Worm (Caenorhabditis elegans): ENCODE data around the gene famp-1.

The famp-1 gene

ce11 chrIV:2235983-2236382 is 27.5 kb downstream of the famp-1 start:
- no peak for TF ChIP-seq F10E7.11 (tag; optimal IDR thresholded peaks at IDR 0.05)
- no peak for TF ChIP-seq K11D2.4 (GFP tag; IDR thresholded peaks at IDR 0.05)
- TF ChIP-seq Y79H2A.3 (GFP tag; conservative IDR thresholded peaks at IDR 0.05): no peak
- no peak for TF ChIP-seq Y53F4B.3 (GFP tag; IDR thresholded peaks at IDR 0.05)
- TF ChIP-seq ceh-100 (GFP tag; IDR thresholded peaks at IDR 0.05): no peak
- no peak for TF ChIP-seq sdz-38 (tag; optimal IDR thresholded peaks at IDR 0.05)
- no peak for TF ChIP-seq tbp1 (GFP tag; optimal IDR thresholded peaks at IDR 0.05)
- TF ChIP-seq madf-6 (GFP tag; IDR thresholded peaks at IDR 0.05): no peak
- no peak for TF ChIP-seq hsf-1 (GFP tag; IDR thresholded peaks at IDR 0.05)
- no peak for TF ChIP-seq Y95B8A.8 (GFP tag; IDR thresholded peaks at IDR 0.05)
- TF ChIP-seq chd-7 (tag; optimal IDR thresholded peaks at IDR 0.05): no peak
- no peak for TF ChIP-seq ceh-58 (GFP tag; IDR thresholded peaks at IDR 0.05)
- no peak for TF ChIP-seq egl-18 (GFP tag; IDR thresholded peaks at IDR 0.05)
- TF ChIP-seq repo-1 (tag; optimal IDR thresholded peaks at IDR 0.05): no peak
- no peak for TF ChIP-seq Y67H2A.10 (GFP tag; conservative IDR thresholded peaks at IDR 0.05)
- no peak for TF ChIP-seq Y56A3A.18 (GFP tag; IDR thresholded peaks at IDR 0.05)

- TF ChIP-seq attf-6 (GFP tag; IDR thresholded peaks at IDR 0.05) (no peak), bed-1 (GFP tag; IDR thresholded peaks at IDR 0.05) (no peak), snpc-1.1 (tag; optimal IDR thresholded peaks at IDR 0.05; ENCODE audit: insufficient read depth) (no peak), ztf-6 (GFP tag; IDR thresholded peaks at IDR 0.05) (no peak), C06A6.2 (GFP tag; conservative IDR thresholded peaks at IDR 0.05) (no peak), sea-2 (GFP tag; IDR thresholded peaks at IDR 0.05) (no peak), ztf-28 (GFP tag; IDR thresholded peaks at IDR 0.05) (no peak), K11D2.4 (GFP tag; IDR thresholded peaks at IDR 0.05) (no peak), unc-130 (GFP tag; optimal IDR thresholded peaks at IDR 0.05) (no peak), F55B11.4 (tag; optimal IDR thresholded peaks at IDR 0.05; ENCODE audit: borderline replicate concordance, insufficient read depth) (no peak), Y67H2A.10 (GFP tag; conservative IDR thresholded peaks at IDR 0.05) (no peak), madf-10 (tag; optimal IDR thresholded peaks at IDR 0.05) (no peak), tlf-1 (GFP tag; optimal IDR thresholded peaks at IDR 0.05) (no peak)
These were observed 34.8 kb downstream of the famp-1 start for ce11 chrIV:2228678-2229077.

ce11 chrIV:2223685-2224084 is 39.8 kb downstream of the famp-1 start:
- peak; percentile 54 for TF ChIP-seq zfh-2 (GFP tag; conservative IDR thresholded peaks at IDR 0.05)
- no peak for TF ChIP-seq dpl-1 (GFP tag; optimal IDR thresholded peaks at IDR 0.05)

ce11 chrIV:2223144-2223543 is 40.3 kb downstream of the famp-1 start:
- peak; percentile 71 for TF ChIP-seq xnd-1 (tag; optimal IDR thresholded peaks at IDR 0.05)
- peak; percentile 88 for TF ChIP-seq F33H1.4 (GFP tag; IDR thresholded peaks at IDR 0.05)
- TF ChIP-seq efl-1 (GFP tag; optimal IDR thresholded peaks at IDR 0.05): peak; percentile 61
- no peak for TF ChIP-seq B0336.3 (GFP tag; IDR thresholded peaks at IDR 0.05)
- no peak for TF ChIP-seq sea-2 (GFP tag; IDR thresholded peaks at IDR 0.05)
- peak; percentile 84 for TF ChIP-seq madf-6 (GFP tag; IDR thresholded peaks at IDR 0.05)
- TF ChIP-seq madf-8 (GFP tag; conservative IDR thresholded peaks at IDR 0.05): peak; percentile 65
- no peak for TF ChIP-seq chd-7 (tag; optimal IDR thresholded peaks at IDR 0.05)
- peak; percentile 57 for TF ChIP-seq ceh-91 (GFP tag; IDR thresholded peaks at IDR 0.05)
- TF ChIP-seq dpl-1 (GFP tag; optimal IDR thresholded peaks at IDR 0.05): peak; percentile 26
- peak; percentile 86 for TF ChIP-seq lsl-1 (GFP tag; optimal IDR thresholded peaks at IDR 0.05)
- peak; percentile 5; the same call in 1 of the 2 replicates for TF ChIP-seq hmg-1.2 (GFP tag; IDR thresholded peaks at IDR 0.05)
- peak; percentile 60; the same call in 1 of the 2 replicates for TF ChIP-seq D2030.7 (GFP tag; IDR thresholded peaks at IDR 0.05)
- no peak for TF ChIP-seq tbp1 (GFP tag; optimal IDR thresholded peaks at IDR 0.05)
